Worm (Caenorhabditis elegans) whole organism, mixed stage, embryonic: ENCODE measurements around the gene dars-2.

Source experiments
- lsy-2 ChIP-seq: fragments of 150-350 bp; optimal IDR thresholded peaks from 2 replicates; lab custom pipeline; 2014; ENCODE audit warnings: missing biosample characterization, missing genetic modification characterization
- mls-2 ChIP-seq: sonication (generic microtip); optimal IDR thresholded peaks from 2 replicates; lab custom pipeline; 2016; ENCODE audit warnings: mild to moderate bottlenecking, missing genetic modification characterization, moderate library complexity, missing compliant biosample characterization
- nhr-237 ChIP-seq: fragments of 150-350 bp; optimal IDR thresholded peaks from 2 replicates; lab custom pipeline; 2014; ENCODE audit warnings: missing biosample characterization, missing genetic modification characterization

DNA sequence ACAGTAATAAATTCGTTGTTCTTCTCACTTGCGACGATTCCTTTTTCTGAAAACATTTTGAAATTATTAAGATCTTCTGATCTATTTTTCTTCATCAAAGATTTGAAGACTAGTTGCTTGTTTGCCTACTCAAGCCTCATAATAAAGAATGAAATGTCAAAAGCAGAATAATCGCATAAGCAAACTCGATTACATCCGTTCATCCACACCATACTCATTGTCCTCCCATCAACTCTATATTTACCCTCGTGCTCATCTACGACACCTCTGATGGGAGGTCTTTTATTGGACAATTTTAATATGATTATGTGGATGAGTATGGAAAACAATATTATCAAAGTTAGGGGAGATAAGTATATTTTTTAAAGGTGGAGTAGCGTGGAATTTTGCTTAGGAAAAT is 14.7 kb upstream of the dars-2 start:
- TF ChIP-seq nhr-237 (tag; lab: Kevin White, UChicago) (no peak), mls-2 (tag; lab: Kevin White, UChicago) (no peak), lsy-2 (no peak)
